Fruit fly (Drosophila melanogaster) whole organism, embryonic: Measurements from ENCODE around the gene Edg78E.

Experiments
- Asciz ChIP-seq: fragments of 200-800 bp; sonication (Bioruptor generic); optimal IDR thresholded peaks from 2 replicates; lab custom pipeline; 2017; ENCODE audit warnings: missing biosample characterization, mild to moderate bottlenecking, missing genetic modification characterization, missing genetic modification reagents
- CG10431 ChIP-seq: fragments of 200-800 bp; sonication (Bioruptor generic); optimal IDR thresholded peaks from 3 replicates; lab custom pipeline; 2018; ENCODE audit warnings: missing biosample characterization, mild to moderate bottlenecking, missing genetic modification characterization
- CG11247 ChIP-seq: fragments of 200-800 bp; sonication (Bioruptor generic); IDR thresholded peaks from 2 replicates; pipeline ENCODE4 v1.3.6; 2022; ENCODE audit warnings: missing biosample characterization, missing genetic modification characterization
- CG11723 ChIP-seq: fragments of 200-800 bp; sonication (Bioruptor generic); optimal IDR thresholded peaks from 2 replicates; lab custom pipeline; 2017; ENCODE audit warnings: missing biosample characterization, mild to moderate bottlenecking, missing genetic modification characterization
- CG12071 ChIP-seq: fragments of 200-800 bp; sonication (Bioruptor generic); optimal IDR thresholded peaks from 3 replicates; lab custom pipeline; 2018; ENCODE audit warnings: missing biosample characterization, mild to moderate bottlenecking, missing genetic modification characterization
- CG13123 ChIP-seq: fragments of 200-800 bp; sonication (Bioruptor generic); optimal IDR thresholded peaks from 2 replicates; lab custom pipeline; 2016; ENCODE audit warnings: missing biosample characterization, missing genetic modification characterization
- CG13775 ChIP-seq: fragments of 200-800 bp; sonication (Bioruptor generic); optimal IDR thresholded peaks from 3 replicates; lab custom pipeline; 2017; ENCODE audit warnings: missing biosample characterization, mild to moderate bottlenecking, missing genetic modification characterization
- CG14667 ChIP-seq: fragments of 200-800 bp; sonication (Bioruptor generic); IDR thresholded peaks from 2 replicates; pipeline ENCODE4 v1.3.6; 2022; ENCODE audit warnings: missing biosample characterization, missing genetic modification characterization
- CG15696 ChIP-seq: fragments of 200-800 bp; sonication (Bioruptor generic); optimal IDR thresholded peaks from 2 replicates; lab custom pipeline; 2019; ENCODE audit warnings: missing biosample characterization, mild to moderate bottlenecking, missing genetic modification characterization, moderate library complexity
- CG1603 ChIP-seq: fragments of 200-800 bp; sonication (Bioruptor generic); optimal IDR thresholded peaks from 2 replicates; lab custom pipeline; 2019; ENCODE audit warnings: missing biosample characterization, mild to moderate bottlenecking, missing genetic modification characterization, moderate library complexity
- CG17912 ChIP-seq: fragments of 200-800 bp; sonication (Bioruptor generic); optimal IDR thresholded peaks from 2 replicates; lab custom pipeline; 2018; ENCODE audit warnings: missing biosample characterization, mild to moderate bottlenecking, missing genetic modification characterization
- CG32532 ChIP-seq: fragments of 200-800 bp; sonication (Bioruptor generic); IDR thresholded peaks from 2 replicates; pipeline ENCODE4 v1.3.6; 2022; ENCODE audit warnings: missing biosample characterization, missing genetic modification characterization
- CG6683 ChIP-seq: fragments of 200-800 bp; sonication (Bioruptor generic); optimal IDR thresholded peaks from 2 replicates; lab custom pipeline; 2017; ENCODE audit warnings: missing biosample characterization, mild to moderate bottlenecking, missing genetic modification characterization, missing genetic modification reagents
- CG8281 ChIP-seq: fragments of 200-800 bp; sonication (Bioruptor generic); optimal IDR thresholded peaks from 2 replicates; lab custom pipeline; 2018; ENCODE audit warnings: missing biosample characterization, mild to moderate bottlenecking, missing genetic modification characterization, moderate library complexity
- CG8924 ChIP-seq: fragments of 200-800 bp; optimal IDR thresholded peaks from 3 replicates; lab custom pipeline; 2019; ENCODE audit warnings: missing biosample characterization, mild to moderate bottlenecking, missing genetic modification characterization, moderate library complexity
- CG9876 ChIP-seq: fragments of 200-800 bp; sonication (Bioruptor generic); optimal IDR thresholded peaks from 2 replicates; lab custom pipeline; 2016; ENCODE audit warnings: missing biosample characterization, missing genetic modification characterization
- Gsc ChIP-seq: fragments of 200-800 bp; sonication (Bioruptor generic); IDR thresholded peaks from 2 replicates; pipeline ENCODE4 v1.3.6; 2022; ENCODE audit warnings: missing biosample characterization, missing genetic modification characterization
- Hand ChIP-seq: fragments of 200-800 bp; sonication (Bioruptor generic); optimal IDR thresholded peaks from 2 replicates; lab custom pipeline; 2017; ENCODE audit warnings: mild to moderate bottlenecking, missing biosample characterization, missing genetic modification reagents, missing genetic modification characterization
- Hmx ChIP-seq: fragments of 200-800 bp; sonication (Bioruptor generic); optimal IDR thresholded peaks from 2 replicates; lab custom pipeline; 2016; ENCODE audit warnings: missing biosample characterization, missing genetic modification characterization
- Jarid2 ChIP-seq: fragments of 200-800 bp; sonication (Bioruptor generic); optimal IDR thresholded peaks from 3 replicates; lab custom pipeline; 2017; ENCODE audit warnings: mild to moderate bottlenecking, missing biosample characterization, missing genetic modification reagents, missing genetic modification characterization
- Lpt ChIP-seq: fragments of >200 bp; optimal IDR thresholded peaks from 2 replicates; lab custom pipeline; 2018; ENCODE audit warnings: missing biosample characterization, missing genetic modification characterization
- NC2α ChIP-seq: fragments of 200-800 bp; sonication (Bioruptor generic); optimal IDR thresholded peaks from 2 replicates; lab custom pipeline; 2016; ENCODE audit warnings: missing biosample characterization, missing genetic modification characterization
- NK7.1 ChIP-seq: fragments of 200-800 bp; sonication (Bioruptor generic); optimal IDR thresholded peaks from 3 replicates; lab custom pipeline; 2016; ENCODE audit warnings: missing biosample characterization, missing genetic modification characterization
- Optix ChIP-seq: fragments of 200-800 bp; sonication (Bioruptor generic); IDR thresholded peaks from 3 replicates; pipeline ENCODE4 v1.3.6; 2022; ENCODE audit warnings: missing biosample characterization, missing genetic modification characterization
- PHDP ChIP-seq: fragments of 200-800 bp; sonication (Bioruptor generic); optimal IDR thresholded peaks from 3 replicates; lab custom pipeline; 2018; ENCODE audit warnings: missing biosample characterization, mild to moderate bottlenecking, missing genetic modification characterization, moderate library complexity
- Pdp1 ChIP-seq, 2 experiments: fragments of 200-800 bp; sonication (Bioruptor generic); optimal IDR thresholded peaks; 3 replicates each; lab custom pipeline; 2016; ENCODE audit warnings: missing biosample characterization in 2 of 2, missing genetic modification characterization in 2 of 2, mild to moderate bottlenecking in 1 of 2, moderate library complexity in 1 of 2
- Stat92E ChIP-seq, 3 experiments: fragments of >200 bp in 2 of 3; fragments of 200-800 bp in 1 of 3; sonication (Bioruptor generic) in 1 of 3; optimal IDR thresholded peaks; 2 replicates each; lab custom pipeline; 2017 to 2019; ENCODE audit warnings: missing biosample characterization in 3 of 3, missing genetic modification characterization in 3 of 3, mild to moderate bottlenecking in 1 of 3, moderate library complexity in 1 of 3
- TFAM ChIP-seq: fragments of 200-800 bp; sonication (Bioruptor generic); optimal IDR thresholded peaks from 2 replicates; lab custom pipeline; 2017; ENCODE audit warnings: missing biosample characterization, missing genetic modification characterization, inconsistent platforms
- Vsx1 ChIP-seq: fragments of 200-800 bp; sonication (Bioruptor generic); optimal IDR thresholded peaks from 2 replicates; lab custom pipeline; 2017; ENCODE audit warnings: missing biosample characterization, mild to moderate bottlenecking, missing genetic modification characterization, missing genetic modification reagents
- ap ChIP-seq: fragments of 200-800 bp; sonication (Bioruptor generic); IDR thresholded peaks from 2 replicates; pipeline ENCODE4 v1.3.6; 2022; ENCODE audit warnings: missing biosample characterization, missing genetic modification characterization
- corto ChIP-seq: fragments of 200-800 bp; sonication (Bioruptor generic); optimal IDR thresholded peaks from 2 replicates; lab custom pipeline; 2016; ENCODE audit warnings: missing biosample characterization, mild to moderate bottlenecking, missing genetic modification characterization, moderate library complexity
- emc ChIP-seq: fragments of 200-800 bp; sonication (Bioruptor generic); optimal IDR thresholded peaks from 2 replicates; lab custom pipeline; 2016; ENCODE audit warnings: missing biosample characterization, missing genetic modification characterization
- fd3F ChIP-seq: fragments of 200-800 bp; sonication (Bioruptor generic); optimal IDR thresholded peaks from 2 replicates; lab custom pipeline; 2018; ENCODE audit warnings: missing biosample characterization, mild to moderate bottlenecking, missing genetic modification characterization, moderate library complexity
- fru ChIP-seq: fragments of >200 bp; optimal IDR thresholded peaks from 2 replicates; lab custom pipeline; 2017
- gro ChIP-seq: fragments of 200-800 bp; sonication (Bioruptor generic); optimal IDR thresholded peaks from 2 replicates; lab custom pipeline; 2016; ENCODE audit warnings: missing biosample characterization, missing genetic modification characterization
- hkb ChIP-seq, 2 experiments: fragments of 200-800 bp in 1 of 2; fragments of >200 bp in 1 of 2; sonication (Bioruptor generic) in 1 of 2; IDR thresholded peaks in 1 of 2; optimal IDR thresholded peaks in 1 of 2; 2 replicates each; pipeline versions ENCODE4 v1.3.6 to Lab custom; 2017 to 2022; ENCODE audit warnings: missing biosample characterization in 1 of 2, missing genetic modification characterization in 1 of 2
- maf-S ChIP-seq: fragments of 200-800 bp; sonication (Bioruptor generic); optimal IDR thresholded peaks from 2 replicates; lab custom pipeline; 2016; ENCODE audit warnings: missing biosample characterization, missing genetic modification characterization
- nau ChIP-seq: fragments of 200-800 bp; sonication (Bioruptor generic); optimal IDR thresholded peaks from 3 replicates; lab custom pipeline; 2017; ENCODE audit warnings: missing biosample characterization, mild to moderate bottlenecking, missing genetic modification characterization, missing genetic modification reagents
- nerfin-2 ChIP-seq: fragments of 200-800 bp; sonication (Bioruptor generic); IDR thresholded peaks from 2 replicates; pipeline ENCODE4 v1.3.6; 2022; ENCODE audit warnings: missing biosample characterization, missing genetic modification characterization; ENCODE audit not compliant: partially characterized antibody
- onecut ChIP-seq: fragments of 200-800 bp; sonication (Bioruptor generic); IDR thresholded peaks from 2 replicates; pipeline ENCODE4 v1.3.6; 2022; ENCODE audit warnings: missing biosample characterization, missing genetic modification characterization
- pan ChIP-seq, 4 experiments: fragments of >200 bp in 3 of 4; fragments of 200-800 bp in 1 of 4; sonication (Bioruptor generic) in 1 of 4; optimal IDR thresholded peaks in 3 of 4; IDR thresholded peaks in 1 of 4; 2 replicates each; pipeline versions ENCODE4 v1.3.6 to Lab custom; 2017 to 2022; ENCODE audit warnings: missing biosample characterization in 2 of 4, missing genetic modification characterization in 2 of 4, mixed read lengths in 1 of 4
- sd ChIP-seq: fragments of 200-800 bp; sonication (Bioruptor generic); optimal IDR thresholded peaks from 3 replicates; lab custom pipeline; 2018; ENCODE audit warnings: missing biosample characterization, mild to moderate bottlenecking, missing genetic modification characterization, moderate library complexity
- slou ChIP-seq: fragments of 200-800 bp; sonication (Bioruptor generic); optimal IDR thresholded peaks from 3 replicates; lab custom pipeline; 2016; ENCODE audit warnings: missing biosample characterization, missing genetic modification characterization
- sna ChIP-seq: fragments of 200-800 bp; sonication (Bioruptor generic); IDR thresholded peaks from 2 replicates; pipeline ENCODE4 v1.3.6; 2022; ENCODE audit warnings: missing biosample characterization, missing genetic modification characterization; ENCODE audit not compliant: partially characterized antibody
- tll ChIP-seq, 2 experiments: fragments of 200-800 bp in 1 of 2; fragments of >200 bp in 1 of 2; sonication (Bioruptor generic) in 1 of 2; optimal IDR thresholded peaks; 2 replicates each; lab custom pipeline; 2017 to 2019; ENCODE audit warnings: missing biosample characterization in 2 of 2, missing genetic modification characterization in 2 of 2, mild to moderate bottlenecking in 1 of 2, moderate library complexity in 1 of 2
- twi ChIP-seq: fragments of 200-800 bp; optimal IDR thresholded peaks from 2 replicates; lab custom pipeline; 2019; ENCODE audit warnings: missing biosample characterization, mild to moderate bottlenecking, missing genetic modification characterization, moderate library complexity
- vfl ChIP-seq: fragments of 200-800 bp; sonication (Bioruptor generic); optimal IDR thresholded peaks from 2 replicates; lab custom pipeline; 2016; ENCODE audit warnings: missing biosample characterization, missing genetic modification characterization
- vvl ChIP-seq: fragments of 200-800 bp; sonication (Bioruptor generic); IDR thresholded peaks from 2 replicates; pipeline ENCODE4 v1.3.6; 2022; ENCODE audit warnings: missing biosample characterization, missing genetic modification characterization

The Edg78E gene

dm6 chr3L:21279876-21280566 lies 17.6 kb downstream of the Edg78E start, which contains the start of gene AcCoAS (continued):
- TF ChIP-seq emc, result no peak
- TF ChIP-seq Gsc (GFP tag; lab: Robert Waterston, UW), result no peak
- TF ChIP-seq Pdp1 (GFP tag; optimal IDR thresholded peaks at IDR 0.05; lab: Kevin White, UChicago), result peak; percentile 16 to 87
- TF ChIP-seq Optix (GFP tag; lab: Robert Waterston, UW), result no peak
- peak; percentile 87 for TF ChIP-seq Jarid2 (GFP tag; lab: Kevin White, UChicago)
- peak; percentile 19 for TF ChIP-seq sd (tag; lab: Kevin White, UChicago)
- no peak for TF ChIP-seq Asciz (GFP tag; lab: Kevin White, UChicago)
- no peak for TF ChIP-seq CG14667 (GFP tag; lab: Robert Waterston, UW)
- peak; percentile 33; the same call in 1 of the 2 replicates for TF ChIP-seq vvl
- peak; percentile 34 for TF ChIP-seq CG12071 (GFP tag; lab: Kevin White, UChicago)
- peak; percentile 75 for TF ChIP-seq gro (GFP tag; lab: Kevin White, UChicago)
- peak; percentile 60 for TF ChIP-seq nau (GFP tag; lab: Kevin White, UChicago)
- no peak for TF ChIP-seq hkb (optimal IDR thresholded peaks at IDR 0.05; lab: Kevin White, UChicago)
- TF ChIP-seq hkb (GFP tag; IDR thresholded peaks at IDR 0.05; lab: Robert Waterston, UW), result 0 out of 2 replicates have a peak, but pooled peaks have one; percentile 37
- no peak for TF ChIP-seq CG11247
- TF ChIP-seq TFAM (GFP tag; lab: Kevin White, UChicago), result no peak
- TF ChIP-seq CG17912, result no peak
- TF ChIP-seq fru, result no peak
- no peak for TF ChIP-seq CG10431 (GFP tag; lab: Kevin White, UChicago)
- no peak for TF ChIP-seq CG8924 (tag; lab: Kevin White, UChicago)
- no peak for TF ChIP-seq Lpt (GFP tag; lab: Kevin White, UChicago)
- TF ChIP-seq CG11723 (GFP tag; lab: Kevin White, UChicago), result no peak
- no peak for TF ChIP-seq pan (optimal IDR thresholded peaks at IDR 0.05; lab: Kevin White, UChicago)
- TF ChIP-seq pan (GFP tag; optimal IDR thresholded peaks at IDR 0.05 in 1 of 2, IDR thresholded peaks at IDR 0.05 in 1 of 2), result no peak
- TF ChIP-seq maf-S (GFP tag; lab: Kevin White, UChicago), result no peak
- TF ChIP-seq fd3F (GFP tag; lab: Kevin White, UChicago), result no peak
- TF ChIP-seq NC2α (GFP tag; lab: Kevin White, UChicago), result no peak
- TF ChIP-seq sna (GFP tag; lab: Robert Waterston, UW), result peak; percentile 45; the same call in 1 of the 2 replicates
- no peak for TF ChIP-seq twi (tag; lab: Kevin White, UChicago)
- TF ChIP-seq CG6683, result peak; percentile 6
- no peak for TF ChIP-seq nerfin-2 (GFP tag; lab: Robert Waterston, UW)
- peak; percentile 73 for TF ChIP-seq Hand (GFP tag; lab: Kevin White, UChicago)
- peak; percentile 59; the same call in 1 of the 2 replicates for TF ChIP-seq CG32532 (GFP tag; lab: Robert Waterston, UW)
- TF ChIP-seq CG15696 (tag; lab: Kevin White, UChicago), result no peak
- TF ChIP-seq Stat92E (GFP tag; optimal IDR thresholded peaks at IDR 0.05; lab: Kevin White, UChicago), result no peak
- TF ChIP-seq slou (GFP tag; lab: Kevin White, UChicago), result no peak
- TF ChIP-seq vfl, result peak; percentile 58
- TF ChIP-seq Vsx1, result no peak
- TF ChIP-seq PHDP, result peak; percentile 16
- TF ChIP-seq CG13775 (GFP tag; lab: Kevin White, UChicago), result no peak
- no peak for TF ChIP-seq CG13123 (GFP tag; lab: Kevin White, UChicago)
- TF ChIP-seq CG9876 (GFP tag; lab: Kevin White, UChicago), result no peak
- TF ChIP-seq CG8281, result no peak
- no peak for TF ChIP-seq Hmx (GFP tag; lab: Kevin White, UChicago)
- TF ChIP-seq corto (GFP tag; lab: Kevin White, UChicago), result no peak
- TF ChIP-seq ap (GFP tag; lab: Robert Waterston, UW), result no peak
- TF ChIP-seq onecut (GFP tag; lab: Robert Waterston, UW), result no peak
- TF ChIP-seq CG1603 (tag; lab: Kevin White, UChicago), result no peak
- TF ChIP-seq tll (GFP tag; optimal IDR thresholded peaks at IDR 0.05; lab: Kevin White, UChicago), result no peak
- TF ChIP-seq NK7.1, result no peak
